Worm (Caenorhabditis elegans): ENCODE measurements around the gene Y17D7B.4.

ce11 chrV:18729324-18729924 is 47.1 kb downstream of the Y17D7B.4 start, which contains the start of gene asp-19:
- TF ChIP-seq unc-39 (tag; optimal IDR thresholded peaks at IDR 0.05) = no peak
- no peak for TF ChIP-seq sem-2 (GFP tag; optimal IDR thresholded peaks at IDR 0.05)
- no peak for TF ChIP-seq blmp-1 (tag; optimal IDR thresholded peaks at IDR 0.05)
- TF ChIP-seq ceh-39 (tag; optimal IDR thresholded peaks at IDR 0.05) = no peak
- TF ChIP-seq ztf-11 (tag; optimal IDR thresholded peaks at IDR 0.05) = no peak
- TF ChIP-seq unc-62 (GFP tag; optimal IDR thresholded peaks at IDR 0.05) = no peak
- TF ChIP-seq nhr-28 (tag; optimal IDR thresholded peaks at IDR 0.05) = no peak
- TF ChIP-seq snpc-4 (tag; optimal IDR thresholded peaks at IDR 0.05) = no peak
- TF ChIP-seq nhr-237 (tag; optimal IDR thresholded peaks at IDR 0.05) = no peak
- TF ChIP-seq lsy-2 (tag; optimal IDR thresholded peaks at IDR 0.05) = no peak
- no peak for TF ChIP-seq elt-1 (tag; optimal IDR thresholded peaks at IDR 0.05; ENCODE audit: borderline replicate concordance, insufficient read depth)
- no peak for TF ChIP-seq pha-4 (tag; optimal IDR thresholded peaks at IDR 0.05)

All from whole organism, mixed stage, embryonic.